Fruit fly (Drosophila melanogaster): ENCODE measurements around the gene CG4259.

CG4259 gene

DNA sequence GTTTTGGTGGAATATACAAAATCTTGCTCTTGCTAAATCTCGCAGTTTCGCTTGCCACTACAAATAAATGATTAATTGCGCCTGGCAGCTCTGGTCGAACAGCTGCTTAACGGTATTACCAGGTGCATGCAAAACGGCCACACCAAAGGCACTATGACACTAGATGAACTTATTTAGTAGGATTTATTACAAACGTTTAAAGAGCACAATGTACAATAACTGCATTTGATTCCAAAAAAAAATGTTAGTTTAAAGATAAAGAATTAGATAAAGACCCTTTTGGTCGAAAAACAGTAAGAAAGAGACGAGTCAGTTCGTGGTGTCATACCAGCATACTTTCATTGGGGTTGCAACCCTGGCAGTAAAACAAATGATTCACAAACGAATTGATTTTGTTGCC, 18.2 kb upstream of the CG4259 start, which contains the start of the genes CG11723 and Tbcd (continued):
- TF ChIP-seq CG13424 (tag; optimal IDR thresholded peaks at IDR 0.05) (peak; percentile 92), CG34376 (GFP tag; optimal IDR thresholded peaks at IDR 0.05) (peak; percentile 62), CG11398 (GFP tag; optimal IDR thresholded peaks at IDR 0.05) (peak; percentile 75), CG30020 (tag; optimal IDR thresholded peaks at IDR 0.05) (peak; percentile 88), fd3F (GFP tag; optimal IDR thresholded peaks at IDR 0.05) (peak; percentile 86), onecut (GFP tag; IDR thresholded peaks at IDR 0.05) (peak; percentile 86), Dbx (GFP tag; IDR thresholded peaks at IDR 0.05) (peak; percentile 87), CG16863 (GFP tag; optimal IDR thresholded peaks at IDR 0.05) (peak; percentile 88), zfh1 (GFP tag; IDR thresholded peaks at IDR 0.05) (peak; percentile 95), Ets65A (GFP tag) (peak; percentile 97), Med (GFP tag) (peak; percentile 97), CG16815 (GFP tag; optimal IDR thresholded peaks at IDR 0.05) (peak; percentile 78), ase (GFP tag; IDR thresholded peaks at IDR 0.05) (peak; percentile 87), zen2 (GFP tag; IDR thresholded peaks at IDR 0.05; ENCODE audit: partially characterized antibody) (no peak), p53 (GFP tag; optimal IDR thresholded peaks at IDR 0.05) (peak; percentile 64), Lhr (GFP tag; optimal IDR thresholded peaks at IDR 0.05) (peak; percentile 54), eyg (GFP tag; optimal IDR thresholded peaks at IDR 0.05) (peak; percentile 81), zen (tag; optimal IDR thresholded peaks at IDR 0.05) (peak; percentile 85), da (GFP tag; optimal IDR thresholded peaks at IDR 0.05) (peak; percentile 78), CG31224 (GFP tag; IDR thresholded peaks at IDR 0.05) (peak; percentile 85), CG14710 (tag; optimal IDR thresholded peaks at IDR 0.05) (peak; percentile 89), mld (GFP tag; IDR thresholded peaks at IDR 0.05; ENCODE audit: partially characterized antibody) (no peak), ttk (GFP tag; IDR thresholded peaks at IDR 0.05) (peak; percentile 92), HmgZ (tag; optimal IDR thresholded peaks at IDR 0.05) (peak; percentile 87), CG32772 (GFP tag; IDR thresholded peaks at IDR 0.05) (peak; percentile 91), CG6654 (GFP tag; optimal IDR thresholded peaks at IDR 0.05) (peak; percentile 63), pzg (GFP tag; optimal IDR thresholded peaks at IDR 0.05) (peak; percentile 65), tgo (GFP tag; IDR thresholded peaks at IDR 0.05) (peak; percentile 95), bbx (GFP tag; IDR thresholded peaks at IDR 0.05; ENCODE audit: partially characterized antibody) (0 out of 2 replicates have a peak, but pooled peaks have one; percentile 27), Scr (GFP tag; IDR thresholded peaks at IDR 0.05; ENCODE audit: partially characterized antibody) (peak; percentile 33; the same call in 1 of the 2 replicates), sens-2 (GFP tag; IDR thresholded peaks at IDR 0.05) (peak; percentile 91), Hmr (GFP tag; optimal IDR thresholded peaks at IDR 0.05) (no peak), Aef1 (GFP tag; IDR thresholded peaks at IDR 0.05) (peak; percentile 85), Hsf (GFP tag; optimal IDR thresholded peaks at IDR 0.05) (peak; percentile 91), sisA (GFP tag; IDR thresholded peaks at IDR 0.05) (peak; percentile 90), Fer1 (GFP tag; optimal IDR thresholded peaks at IDR 0.05) (peak; percentile 84), aop (GFP tag; IDR thresholded peaks at IDR 0.05) (peak; percentile 85), CG6175 (GFP tag; IDR thresholded peaks at IDR 0.05) (peak; percentile 76; the same call in 2 of the 3 replicates), CG14441 (GFP tag; IDR thresholded peaks at IDR 0.05) (peak; percentile 95), Sry-δ (GFP tag; optimal IDR thresholded peaks at IDR 0.05) (peak; percentile 53), CG17568 (GFP tag; optimal IDR thresholded peaks at IDR 0.05) (no peak), Gug (GFP tag; IDR thresholded peaks at IDR 0.05) (no peak; the same call in none of the 4 replicates), Stat92E (GFP tag; optimal IDR thresholded peaks at IDR 0.05) (peak in 1 of 3 experiments; percentile 56), tin (GFP tag; optimal IDR thresholded peaks at IDR 0.05) (peak; percentile 86), Rfx (GFP tag; IDR thresholded peaks at IDR 0.05) (peak; percentile 95), Hr3 (GFP tag; optimal IDR thresholded peaks at IDR 0.05) (peak; percentile 75), E2f1 (GFP tag; IDR thresholded peaks at IDR 0.05) (peak; percentile 90), CG15479 (GFP tag; optimal IDR thresholded peaks at IDR 0.05) (no peak), CG4707 (GFP tag; optimal IDR thresholded peaks at IDR 0.05) (peak; percentile 33), crp (GFP tag; optimal IDR thresholded peaks at IDR 0.05) (peak; percentile 79 to 92), CG17328 (GFP tag; IDR thresholded peaks at IDR 0.05) (peak; percentile 94)
